Worm (Caenorhabditis elegans) whole organism, mixed stage, embryonic: ENCODE data around the gene Y43D4A.5.

Experiments
- M03D4.4 ChIP-seq: sonication (generic microtip); optimal IDR thresholded peaks from 2 replicates; lab custom pipeline; 2017; ENCODE audit warnings: mild to moderate bottlenecking, missing genetic modification characterization, missing compliant biosample characterization
- bed-3 ChIP-seq: fragments of 200-800 bp; sonication (Bioruptor generic); optimal IDR thresholded peaks from 3 replicates; lab custom pipeline; 2018; ENCODE audit warnings: mild to moderate bottlenecking, missing genetic modification characterization, moderate library complexity, missing compliant biosample characterization
- blmp-1 ChIP-seq: fragments of 150-350 bp; optimal IDR thresholded peaks from 2 replicates; lab custom pipeline; 2014; ENCODE audit warnings: missing biosample characterization, missing genetic modification characterization
- ceh-39 ChIP-seq: fragments of 150-350 bp; optimal IDR thresholded peaks from 2 replicates; lab custom pipeline; 2014; ENCODE audit warnings: missing biosample characterization, missing genetic modification characterization
- ceh-43 ChIP-seq: fragments of 200-800 bp; sonication (Bioruptor generic); optimal IDR thresholded peaks from 2 replicates; lab custom pipeline; 2018; ENCODE audit warnings: mild to moderate bottlenecking, missing genetic modification characterization, moderate library complexity, missing compliant biosample characterization
- ceh-83 ChIP-seq: fragments of 200-800 bp; sonication (Bioruptor generic); optimal IDR thresholded peaks from 2 replicates; lab custom pipeline; 2018; ENCODE audit warnings: mild to moderate bottlenecking, missing genetic modification characterization, missing compliant biosample characterization
- ces-1 ChIP-seq: fragments of 150-350 bp; optimal IDR thresholded peaks from 2 replicates; lab custom pipeline; 2014; ENCODE audit warnings: missing biosample characterization, missing genetic modification reagents, missing genetic modification characterization
- cnd-1 ChIP-seq: fragments of 200-800 bp; sonication (Bioruptor generic); optimal IDR thresholded peaks from 2 replicates; lab custom pipeline; 2018; ENCODE audit warnings: mild to moderate bottlenecking, missing genetic modification characterization, missing compliant biosample characterization
- elt-1 ChIP-seq: sonication (generic microtip); optimal IDR thresholded peaks from 2 replicates; lab custom pipeline; 2017; ENCODE audit warnings: missing genetic modification characterization, mild to moderate bottlenecking, missing compliant biosample characterization, antibody characterized with exemption, moderate library complexity, borderline replicate concordance; ENCODE audit not compliant: insufficient read depth
- elt-3 ChIP-seq: fragments of 150-350 bp; optimal IDR thresholded peaks from 2 replicates; lab custom pipeline; 2014; ENCODE audit warnings: missing biosample characterization, missing genetic modification characterization
- flh-1 ChIP-seq: fragments of 200-800 bp; sonication (Bioruptor generic); optimal IDR thresholded peaks from 2 replicates; lab custom pipeline; 2018; ENCODE audit warnings: mild to moderate bottlenecking, missing genetic modification characterization, moderate library complexity, missing compliant biosample characterization
- ham-2 ChIP-seq: fragments of 200-800 bp; sonication (Bioruptor generic); optimal IDR thresholded peaks from 2 replicates; lab custom pipeline; 2018; ENCODE audit warnings: mild to moderate bottlenecking, missing genetic modification characterization, missing compliant biosample characterization
- hlh-1 ChIP-seq: fragments of 150-350 bp; optimal IDR thresholded peaks from 2 replicates; lab custom pipeline; 2014; ENCODE audit warnings: missing biosample characterization, missing genetic modification reagents, missing genetic modification characterization
- lin-13 ChIP-seq: fragments of 150-350 bp; optimal IDR thresholded peaks from 2 replicates; lab custom pipeline; 2014; ENCODE audit warnings: missing biosample characterization, missing genetic modification characterization
- lin-32 ChIP-seq: fragments of 200-800 bp; sonication (Bioruptor generic); optimal IDR thresholded peaks from 2 replicates; lab custom pipeline; 2018; ENCODE audit warnings: mild to moderate bottlenecking, missing genetic modification characterization, missing compliant biosample characterization
- lsy-2 ChIP-seq: fragments of 150-350 bp; optimal IDR thresholded peaks from 2 replicates; lab custom pipeline; 2014; ENCODE audit warnings: missing biosample characterization, missing genetic modification characterization
- mab-5 ChIP-seq: fragments of 150-350 bp; optimal IDR thresholded peaks from 2 replicates; lab custom pipeline; 2014; ENCODE audit warnings: missing biosample characterization, missing genetic modification characterization
- mep-1 ChIP-seq: fragments of 150-350 bp; optimal IDR thresholded peaks from 2 replicates; lab custom pipeline; 2017; ENCODE audit warnings: missing biosample characterization, missing genetic modification reagents, missing genetic modification characterization, inconsistent platforms
- mls-2 ChIP-seq: sonication (generic microtip); optimal IDR thresholded peaks from 2 replicates; lab custom pipeline; 2016; ENCODE audit warnings: mild to moderate bottlenecking, missing genetic modification characterization, moderate library complexity, missing compliant biosample characterization
- nhr-12 ChIP-seq: fragments of 150-350 bp; optimal IDR thresholded peaks from 2 replicates; lab custom pipeline; 2014; ENCODE audit warnings: missing biosample characterization, missing genetic modification characterization
- nhr-2 ChIP-seq: fragments of 150-350 bp; optimal IDR thresholded peaks from 2 replicates; lab custom pipeline; 2014; ENCODE audit warnings: missing biosample characterization, missing genetic modification characterization
- nhr-237 ChIP-seq: fragments of 150-350 bp; optimal IDR thresholded peaks from 2 replicates; lab custom pipeline; 2014; ENCODE audit warnings: missing biosample characterization, missing genetic modification characterization
- nhr-76 ChIP-seq: sonication (generic microtip); optimal IDR thresholded peaks from 2 replicates; lab custom pipeline; 2017; ENCODE audit warnings: missing biosample characterization, missing genetic modification characterization
- pha-4 ChIP-seq: fragments of 150-350 bp; optimal IDR thresholded peaks from 2 replicates; lab custom pipeline; 2018; ENCODE audit warnings: missing biosample characterization, missing genetic modification reagents, missing genetic modification characterization
- sem-2 ChIP-seq: fragments of 200-800 bp; sonication (Bioruptor generic); optimal IDR thresholded peaks from 2 replicates; lab custom pipeline; 2018; ENCODE audit warnings: mild to moderate bottlenecking, missing genetic modification characterization, missing compliant biosample characterization
- snpc-4 ChIP-seq: fragments of 150-350 bp; optimal IDR thresholded peaks from 2 replicates; lab custom pipeline; 2014; ENCODE audit warnings: missing biosample characterization, missing genetic modification characterization
- sptf-1 ChIP-seq: sonication (generic microtip); optimal IDR thresholded peaks from 2 replicates; lab custom pipeline; 2017; ENCODE audit warnings: mild to moderate bottlenecking, missing genetic modification characterization, moderate library complexity, missing compliant biosample characterization
- tbx-8 ChIP-seq: fragments of 200-800 bp; sonication (Bioruptor generic); optimal IDR thresholded peaks from 2 replicates; lab custom pipeline; 2018; ENCODE audit warnings: mild to moderate bottlenecking, missing genetic modification characterization, moderate library complexity, missing compliant biosample characterization
- unc-120 ChIP-seq: sonication (generic microtip); optimal IDR thresholded peaks from 2 replicates; lab custom pipeline; 2017; ENCODE audit warnings: missing genetic modification characterization, missing compliant biosample characterization; ENCODE audit not compliant: poor library complexity, severe bottlenecking
- unc-39 ChIP-seq: fragments of 150-350 bp; optimal IDR thresholded peaks from 2 replicates; lab custom pipeline; 2014; ENCODE audit warnings: missing biosample characterization, missing genetic modification characterization
- zip-8 ChIP-seq: fragments of 150-350 bp; optimal IDR thresholded peaks from 2 replicates; lab custom pipeline; 2014; ENCODE audit warnings: missing biosample characterization, missing genetic modification characterization
- ztf-11 ChIP-seq: fragments of 150-350 bp; optimal IDR thresholded peaks from 2 replicates; lab custom pipeline; 2014; ENCODE audit warnings: missing biosample characterization, missing genetic modification characterization

The Y43D4A.5 gene

ce11 chrIV:16775455-16775854 is at the start of gene Y43D4A.5:
TSS of gene Y43D4A.5 (plus strand) at chrIV:16775755.
- TF ChIP-seq bed-3 (no peak), elt-3 (tag; lab: Kevin White, UChicago) (no peak), pha-4 (tag; lab: Kevin White, UChicago) (no peak), tbx-8 (GFP tag; lab: Kevin White, UChicago) (no peak), unc-120 (tag; lab: Kevin White, UChicago) (no peak), lin-32 (GFP tag; lab: Kevin White, UChicago) (no peak), nhr-76 (tag; lab: Kevin White, UChicago) (no peak), ceh-43 (GFP tag; lab: Kevin White, UChicago) (no peak), M03D4.4 (no peak), ceh-39 (tag; lab: Kevin White, UChicago) (no peak), ces-1 (GFP tag; lab: Kevin White, UChicago) (no peak), lin-13 (no peak), mab-5 (tag; lab: Kevin White, UChicago) (no peak), zip-8 (tag; lab: Kevin White, UChicago) (no peak), nhr-2 (tag; lab: Kevin White, UChicago) (no peak), hlh-1 (no peak), sem-2 (no peak), blmp-1 (tag; lab: Kevin White, UChicago) (no peak), cnd-1 (tag; lab: Kevin White, UChicago) (no peak)

- TF ChIP-seq bed-3 (no peak), ceh-43 (GFP tag; lab: Kevin White, UChicago) (no peak), pha-4 (tag; lab: Kevin White, UChicago) (no peak), lin-32 (GFP tag; lab: Kevin White, UChicago) (no peak), nhr-237 (tag; lab: Kevin White, UChicago) (no peak), sem-2 (no peak), ceh-39 (tag; lab: Kevin White, UChicago) (no peak), nhr-76 (tag; lab: Kevin White, UChicago) (no peak), cnd-1 (tag; lab: Kevin White, UChicago) (no peak), nhr-12 (no peak), sptf-1 (tag; lab: Kevin White, UChicago) (no peak), lin-13 (no peak), ceh-83 (no peak), blmp-1 (tag; lab: Kevin White, UChicago) (no peak), ces-1 (GFP tag; lab: Kevin White, UChicago) (no peak), flh-1 (GFP tag; lab: Kevin White, UChicago) (no peak), tbx-8 (GFP tag; lab: Kevin White, UChicago) (no peak), elt-3 (tag; lab: Kevin White, UChicago) (no peak), lsy-2 (tag; lab: Kevin White, UChicago) (no peak)
Measured at ce11 chrIV:16735957-16736356, 39.6 kb upstream of the Y43D4A.5 start, which contains the start of gene Y51H4A.25. TSS of gene Y51H4A.25 (plus strand) at chrIV:16736329.

ce11 chrIV:16740769-16741168 is 34.8 kb upstream of the Y43D4A.5 start, which contains the start of gene Y51H4A.24:
TSS of gene Y51H4A.24 (minus strand) at chrIV:16740869.
- TF ChIP-seq pha-4 (tag; lab: Kevin White, UChicago) (no peak), mls-2 (no peak), sem-2 (no peak), ceh-39 (tag; lab: Kevin White, UChicago) (no peak), hlh-1 (no peak), cnd-1 (tag; lab: Kevin White, UChicago) (no peak), sptf-1 (tag; lab: Kevin White, UChicago) (no peak), ceh-43 (GFP tag; lab: Kevin White, UChicago) (no peak), unc-39 (tag; lab: Kevin White, UChicago) (no peak), nhr-237 (tag; lab: Kevin White, UChicago) (no peak), ham-2 (GFP tag; lab: Kevin White, UChicago) (no peak), nhr-2 (tag; lab: Kevin White, UChicago) (no peak), unc-120 (tag; lab: Kevin White, UChicago) (no peak), ztf-11 (tag; lab: Kevin White, UChicago) (no peak), elt-3 (tag; lab: Kevin White, UChicago) (no peak), nhr-76 (tag; lab: Kevin White, UChicago) (no peak)

ce11 chrIV:16743530-16743929 is 32.0 kb upstream of the Y43D4A.5 start, which contains the start of gene Y43D4A.1:
TSS of gene Y43D4A.1 (plus strand) at chrIV:16743830.
- TF ChIP-seq nhr-12 (no peak), mep-1 (tag; lab: Kevin White, UChicago) (no peak), nhr-76 (tag; lab: Kevin White, UChicago) (no peak), unc-39 (tag; lab: Kevin White, UChicago) (no peak), snpc-4 (tag; lab: Kevin White, UChicago) (no peak), nhr-237 (tag; lab: Kevin White, UChicago) (no peak), lin-13 (no peak), cnd-1 (tag; lab: Kevin White, UChicago) (no peak), bed-3 (no peak), pha-4 (tag; lab: Kevin White, UChicago) (no peak), flh-1 (GFP tag; lab: Kevin White, UChicago) (no peak), ces-1 (GFP tag; lab: Kevin White, UChicago) (no peak), nhr-2 (tag; lab: Kevin White, UChicago) (no peak), ceh-39 (tag; lab: Kevin White, UChicago) (no peak), ceh-43 (GFP tag; lab: Kevin White, UChicago) (no peak), sem-2 (no peak), mls-2 (no peak), elt-1 (no peak)
- TF ChIP-seq, all 35 proteins: peak for 0
